Worm (Caenorhabditis elegans) whole organism, L4/young adult: ENCODE data around the gene T22D1.18.

Experiments used
- W03F9.2 ChIP-seq: fragments of 150-350 bp; optimal IDR thresholded peaks from 2 replicates; lab custom pipeline; 2014; ENCODE audit warnings: missing biosample characterization, missing genetic modification characterization
- dao-5 ChIP-seq: sonication (generic microtip); optimal IDR thresholded peaks from 2 replicates; lab custom pipeline; 2016; ENCODE audit warnings: missing genotype, missing genetic modification characterization, moderate library complexity, missing compliant biosample characterization
- him-1 ChIP-seq: sonication (generic microtip); optimal IDR thresholded peaks from 2 replicates; lab custom pipeline; 2016; ENCODE audit warnings: missing genotype, missing genetic modification reagents, missing genetic modification characterization, missing compliant biosample characterization

T22D1.18 gene

ce11 chrIV:6920063-6920462 is at the start of gene T22D1.18:
Gene T22D1.18 (minus strand): TSS chrIV:6920163.
- TF ChIP-seq dao-5 (no peak), W03F9.2 (tag; lab: Kevin White, UChicago) (no peak), him-1 (tag; lab: Kevin White, UChicago) (no peak)

ce11 chrIV:6965192-6965591 is 45.2 kb upstream of the T22D1.18 start, which contains the start of gene ZK381.2:
Gene ZK381.2 (plus strand): TSS chrIV:6965492.
- no peak for TF ChIP-seq dao-5
- no peak for TF ChIP-seq him-1 (tag; lab: Kevin White, UChicago)
- no peak for TF ChIP-seq W03F9.2 (tag; lab: Kevin White, UChicago)

- TF ChIP-seq W03F9.2 (tag; lab: Kevin White, UChicago) (no peak), dao-5 (no peak), him-1 (tag; lab: Kevin White, UChicago) (no peak)
These were observed 44.5 kb upstream of the T22D1.18 start, which contains the start of gene B0478.3 for ce11 chrIV:6964508-6964907. Gene B0478.3 (minus strand): TSS chrIV:6964608.

- TF ChIP-seq him-1 (tag; lab: Kevin White, UChicago) (no peak), dao-5 (no peak), W03F9.2 (tag; lab: Kevin White, UChicago) (no peak)
These were observed 39.5 kb upstream of the T22D1.18 start for ce11 chrIV:6959483-6959882.

- TF ChIP-seq him-1 (tag; lab: Kevin White, UChicago) (peak; percentile 67), W03F9.2 (tag; lab: Kevin White, UChicago) (no peak)
These were observed 38.7 kb upstream of the T22D1.18 start for ce11 chrIV:6958696-6959095.

- TF ChIP-seq W03F9.2 (tag; lab: Kevin White, UChicago) (no peak), dao-5 (no peak), him-1 (tag; lab: Kevin White, UChicago) (no peak)
These were observed 37.4 kb upstream of the T22D1.18 start, which contains the start of gene jnk-1 for ce11 chrIV:6957341-6957740. Gene jnk-1 (plus strand): TSS chrIV:6957641.

- no peak for TF ChIP-seq dao-5
- no peak for TF ChIP-seq him-1 (tag; lab: Kevin White, UChicago)
- TF ChIP-seq W03F9.2 (tag; lab: Kevin White, UChicago), result no peak
These were observed 36.7 kb upstream of the T22D1.18 start for ce11 chrIV:6956668-6957067.

ce11 chrIV:6954682-6955081 is 34.7 kb upstream of the T22D1.18 start:
- TF ChIP-seq him-1 (tag; lab: Kevin White, UChicago) (no peak), dao-5 (no peak), W03F9.2 (tag; lab: Kevin White, UChicago) (no peak)

ce11 chrIV:6951259-6951658 is 31.3 kb upstream of the T22D1.18 start:
- no peak for TF ChIP-seq dao-5
- TF ChIP-seq him-1 (tag; lab: Kevin White, UChicago), result no peak
- TF ChIP-seq W03F9.2 (tag; lab: Kevin White, UChicago), result no peak

ce11 chrIV:6946832-6947231 is 26.9 kb upstream of the T22D1.18 start:
- no peak for TF ChIP-seq dao-5

- TF ChIP-seq dao-5, result no peak
- TF ChIP-seq him-1 (tag; lab: Kevin White, UChicago), result no peak
- TF ChIP-seq W03F9.2 (tag; lab: Kevin White, UChicago), result no peak
These were observed 21.1 kb upstream of the T22D1.18 start for ce11 chrIV:6941101-6941500.

- TF ChIP-seq dao-5, result no peak
- no peak for TF ChIP-seq him-1 (tag; lab: Kevin White, UChicago)
- no peak for TF ChIP-seq W03F9.2 (tag; lab: Kevin White, UChicago)
These were observed 17.6 kb upstream of the T22D1.18 start, which contains the start of gene npr-12 for ce11 chrIV:6937548-6937947. Gene npr-12 (minus strand): TSS chrIV:6937648.

- TF ChIP-seq W03F9.2 (tag; lab: Kevin White, UChicago) (no peak), dao-5 (no peak), him-1 (tag; lab: Kevin White, UChicago) (no peak)
These were observed 8.5 kb upstream of the T22D1.18 start, which contains the start of gene cest-6 for ce11 chrIV:6928417-6928816. Gene cest-6 (minus strand): TSS chrIV:6928517.

ce11 chrIV:6925520-6925919 is 5.6 kb upstream of the T22D1.18 start:
- TF ChIP-seq him-1 (tag; lab: Kevin White, UChicago) (no peak), dao-5 (no peak), W03F9.2 (tag; lab: Kevin White, UChicago) (no peak)

ce11 chrIV:6923070-6923469 is 3.1 kb upstream of the T22D1.18 start, which contains the start of gene T22D1.1:
Gene T22D1.1 (plus strand): TSS chrIV:6923370.
- TF ChIP-seq dao-5 (no peak), W03F9.2 (tag; lab: Kevin White, UChicago) (no peak), him-1 (tag; lab: Kevin White, UChicago) (no peak)
